Fruit fly (Drosophila melanogaster): ENCODE results near the gene CG5180.

DNA sequence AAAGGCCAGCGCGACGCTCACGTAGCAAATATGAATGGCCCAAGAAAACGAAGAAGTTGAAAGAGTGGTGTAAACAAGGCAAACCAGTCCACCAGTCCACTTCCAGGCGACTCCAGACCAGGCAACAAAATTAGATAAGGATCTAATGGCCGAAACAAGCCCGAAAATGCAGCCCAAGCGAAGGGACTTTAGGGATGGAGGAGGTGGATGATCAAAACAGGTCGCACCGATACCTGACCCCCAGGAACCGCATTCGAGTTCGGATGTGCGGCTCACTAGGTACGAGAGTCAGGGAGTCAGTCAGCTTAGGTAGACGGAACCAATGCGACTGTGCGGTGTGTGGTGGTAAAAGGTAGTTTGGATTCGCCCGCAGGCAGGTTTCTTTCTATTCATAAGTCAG lies 14.5 kb upstream of the CG5180 start:
- TF ChIP-seq CG32121 (GFP tag; IDR thresholded peaks at IDR 0.05) (no peak), Ets98B (GFP tag; IDR thresholded peaks at IDR 0.05) (no peak), Snoo (tag; optimal IDR thresholded peaks at IDR 0.05) (no peak), CG8301 (tag; optimal IDR thresholded peaks at IDR 0.05) (no peak), EcR (GFP tag; optimal IDR thresholded peaks at IDR 0.05) (no peak), gl (tag; optimal IDR thresholded peaks at IDR 0.05) (no peak), CG9948 (tag; optimal IDR thresholded peaks at IDR 0.05) (no peak)

Measured in whole organism, pupa.